Worm (Caenorhabditis elegans) whole organism, early embryonic: ENCODE results near the gene mxl-3.

Experiments
- ama-1 ChIP-seq: fragments of 150-350 bp; optimal IDR thresholded peaks from 2 replicates; lab custom pipeline; 2014
- ets-7 ChIP-seq: sonication (generic microtip); optimal IDR thresholded peaks from 2 replicates; lab custom pipeline; 2016; ENCODE audit warnings: missing genotype, missing genetic modification characterization, missing compliant biosample characterization

ce11 chrX:13306869-13307446 is 43.6 kb downstream of the mxl-3 start:
- TF ChIP-seq ets-7 (tag; lab: Kevin White, UChicago) (peak; percentile 73), ama-1 (lab: Kevin White, UChicago) (no peak)
